Worm (Caenorhabditis elegans) whole organism, L2 larva: ENCODE results near the gene T16A1.10.
A peak's percentile ranks its signal among the peaks of the same experiment; 100 is the strongest.

Source experiments
- C34F6.9 ChIP-seq: fragments of 150-350 bp; optimal IDR thresholded peaks from 2 replicates; lab custom pipeline; 2014; ENCODE audit warnings: missing biosample characterization, missing genetic modification characterization
- F13H6.1 ChIP-seq: sonication (generic microtip); optimal IDR thresholded peaks from 2 replicates; lab custom pipeline; 2016; ENCODE audit warnings: missing genetic modification characterization, missing compliant biosample characterization
- R02D3.7 ChIP-seq: fragments of 150-350 bp; optimal IDR thresholded peaks from 2 replicates; lab custom pipeline; 2014; ENCODE audit warnings: missing biosample characterization, missing genetic modification characterization
- Y55F3AM.14 ChIP-seq: fragments of 200-800 bp; sonication (Bioruptor generic); optimal IDR thresholded peaks from 2 replicates; lab custom pipeline; 2018; ENCODE audit warnings: mild to moderate bottlenecking, missing genetic modification characterization, missing compliant biosample characterization
- ZK546.5 ChIP-seq: sonication (generic microtip); optimal IDR thresholded peaks from 2 replicates; lab custom pipeline; 2017; ENCODE audit warnings: missing biosample characterization, missing genetic modification characterization
- alr-1 ChIP-seq: fragments of 150-350 bp; optimal IDR thresholded peaks from 2 replicates; lab custom pipeline; 2014; ENCODE audit warnings: missing biosample characterization, missing genetic modification characterization
- aly-2 ChIP-seq: fragments of 150-350 bp; optimal IDR thresholded peaks from 2 replicates; lab custom pipeline; 2014; ENCODE audit warnings: missing biosample characterization, missing genetic modification characterization
- ama-1 ChIP-seq: fragments of 150-350 bp; optimal IDR thresholded peaks from 2 replicates; lab custom pipeline; 2018; ENCODE audit warnings: inconsistent platforms
- ceh-16 ChIP-seq: fragments of 150-350 bp; optimal IDR thresholded peaks from 2 replicates; lab custom pipeline; 2014; ENCODE audit warnings: missing biosample characterization, missing genetic modification characterization
- crh-2 ChIP-seq: sonication (generic microtip); optimal IDR thresholded peaks from 2 replicates; lab custom pipeline; 2017; ENCODE audit warnings: missing biosample characterization, missing genetic modification characterization
- dmd-4 ChIP-seq: sonication (generic microtip); optimal IDR thresholded peaks from 2 replicates; lab custom pipeline; 2017; ENCODE audit warnings: missing biosample characterization, missing genetic modification characterization
- elt-1 ChIP-seq: fragments of 150-350 bp; optimal IDR thresholded peaks from 2 replicates; lab custom pipeline; 2014; ENCODE audit warnings: missing biosample characterization, missing genetic modification characterization
- elt-3 ChIP-seq: sonication (generic microtip); optimal IDR thresholded peaks from 2 replicates; lab custom pipeline; 2017; ENCODE audit warnings: missing biosample characterization, missing genetic modification characterization
- fos-1 ChIP-seq: fragments of 150-350 bp; optimal IDR thresholded peaks from 2 replicates; lab custom pipeline; 2014; ENCODE audit warnings: missing biosample characterization, missing genetic modification characterization
- gmeb-1 ChIP-seq: fragments of 150-350 bp; optimal IDR thresholded peaks from 2 replicates; lab custom pipeline; 2014; ENCODE audit warnings: missing biosample characterization, missing genetic modification characterization
- lin-13 ChIP-seq: fragments of 150-350 bp; optimal IDR thresholded peaks from 2 replicates; lab custom pipeline; 2014; ENCODE audit warnings: missing biosample characterization, missing genetic modification reagents, missing genetic modification characterization
- lin-39 ChIP-seq: fragments of 150-350 bp; optimal IDR thresholded peaks from 2 replicates; lab custom pipeline; 2014; ENCODE audit warnings: missing biosample characterization, missing genetic modification reagents, missing genetic modification characterization
- lsy-2 ChIP-seq, 2 experiments: fragments of 150-350 bp in 1 of 2; sonication (generic microtip) in 1 of 2; optimal IDR thresholded peaks; 2 replicates each; lab custom pipeline; 2014 to 2017; ENCODE audit warnings: missing biosample characterization in 2 of 2, missing genetic modification characterization in 2 of 2
- mdl-1 ChIP-seq, 2 experiments: fragments of 150-350 bp in 1 of 2; sonication (generic microtip) in 1 of 2; optimal IDR thresholded peaks; 2 replicates each; lab custom pipeline; 2017; ENCODE audit warnings: missing biosample characterization in 2 of 2, missing genetic modification characterization in 2 of 2
- nhr-11 ChIP-seq: fragments of 150-350 bp; optimal IDR thresholded peaks from 2 replicates; lab custom pipeline; 2014; ENCODE audit warnings: missing biosample characterization, missing genetic modification characterization
- nhr-12 ChIP-seq: fragments of 150-350 bp; optimal IDR thresholded peaks from 2 replicates; lab custom pipeline; 2014; ENCODE audit warnings: missing biosample characterization, missing genetic modification characterization
- nhr-21 ChIP-seq: fragments of 150-350 bp; optimal IDR thresholded peaks from 2 replicates; lab custom pipeline; 2014; ENCODE audit warnings: missing biosample characterization, missing genetic modification characterization
- nhr-23 ChIP-seq: fragments of 150-350 bp; optimal IDR thresholded peaks from 2 replicates; lab custom pipeline; 2014; ENCODE audit warnings: missing biosample characterization, missing genetic modification reagents, missing genetic modification characterization
- nhr-25 ChIP-seq: fragments of 150-350 bp; sonication (generic microtip); optimal IDR thresholded peaks from 3 replicates; lab custom pipeline; 2014; ENCODE audit warnings: missing biosample characterization, missing genetic modification characterization
- nhr-6 ChIP-seq: fragments of 150-350 bp; optimal IDR thresholded peaks from 2 replicates; lab custom pipeline; 2014; ENCODE audit warnings: missing biosample characterization, missing genetic modification characterization
- nhr-77 ChIP-seq: fragments of 150-350 bp; optimal IDR thresholded peaks from 2 replicates; lab custom pipeline; 2014; ENCODE audit warnings: missing biosample characterization, missing genetic modification characterization
- peb-1 ChIP-seq: fragments of 150-350 bp; optimal IDR thresholded peaks from 2 replicates; lab custom pipeline; 2014; ENCODE audit warnings: missing biosample characterization, missing genetic modification characterization
- sem-4 ChIP-seq: fragments of 150-350 bp; optimal IDR thresholded peaks from 2 replicates; lab custom pipeline; 2014; ENCODE audit warnings: missing biosample characterization, missing genetic modification reagents, missing genetic modification characterization
- sma-3 ChIP-seq: sonication (generic microtip); optimal IDR thresholded peaks from 2 replicates; lab custom pipeline; 2016; ENCODE audit warnings: missing genetic modification reagents, missing genetic modification characterization, missing compliant biosample characterization
- sma-9 ChIP-seq, 2 experiments: fragments of 150-350 bp in 1 of 2; sonication (generic microtip) in 1 of 2; optimal IDR thresholded peaks; 2 replicates each; lab custom pipeline; 2014 to 2016; ENCODE audit warnings: missing genetic modification characterization in 2 of 2, mild to moderate bottlenecking in 1 of 2, missing biosample characterization in 1 of 2, missing compliant biosample characterization in 1 of 2, missing genetic modification reagents in 1 of 2, moderate library complexity in 1 of 2
- snpc-4 ChIP-seq: fragments of 150-350 bp; optimal IDR thresholded peaks from 2 replicates; lab custom pipeline; 2014; ENCODE audit warnings: missing biosample characterization, missing genetic modification characterization
- unc-55 ChIP-seq: fragments of 150-350 bp; sonication (generic microtip); optimal IDR thresholded peaks from 3 replicates; lab custom pipeline; 2014; ENCODE audit warnings: missing biosample characterization, missing genetic modification reagents, missing genetic modification characterization
- unc-62 ChIP-seq: fragments of 150-350 bp; optimal IDR thresholded peaks from 2 replicates; lab custom pipeline; 2014; ENCODE audit warnings: missing biosample characterization, missing genetic modification reagents, missing genetic modification characterization
- zag-1 ChIP-seq: fragments of 150-350 bp; optimal IDR thresholded peaks from 2 replicates; lab custom pipeline; 2014; ENCODE audit warnings: missing biosample characterization, missing genetic modification characterization
- ztf-11 ChIP-seq: sonication (generic microtip); optimal IDR thresholded peaks from 2 replicates; lab custom pipeline; 2017; ENCODE audit warnings: missing biosample characterization, missing genetic modification characterization

The T16A1.10 gene

DNA sequence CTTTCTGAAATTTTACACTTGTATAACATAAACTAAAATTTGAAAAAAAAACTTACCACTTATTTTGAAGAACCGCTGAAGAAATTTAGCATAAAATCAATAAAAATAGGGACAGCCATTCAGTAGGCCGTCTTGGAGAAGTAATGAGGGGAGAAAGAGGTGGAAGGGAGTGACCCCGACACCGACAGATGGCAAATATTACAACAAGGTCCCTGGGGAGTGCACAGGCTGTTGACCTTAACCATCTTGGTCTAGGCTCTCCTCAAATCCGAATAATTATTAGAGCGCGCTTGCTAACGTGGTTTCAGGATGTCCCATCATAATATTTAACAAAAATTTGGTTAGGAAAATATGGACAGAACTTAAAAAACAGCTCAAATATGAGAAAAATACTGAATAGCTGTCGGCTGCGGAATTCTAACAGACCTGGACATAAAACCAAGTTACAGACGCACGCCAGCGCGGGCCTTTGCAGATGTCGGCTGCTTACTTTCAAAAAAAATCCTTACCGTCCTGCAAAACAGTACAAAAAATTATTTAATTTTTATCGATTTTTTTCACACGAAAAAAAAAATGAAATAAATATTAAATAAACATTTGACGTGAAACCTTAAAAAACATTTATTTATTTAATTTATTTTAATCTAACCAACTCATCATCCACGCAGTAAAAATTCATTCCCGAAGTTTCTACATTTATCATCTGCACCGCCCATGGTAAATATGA is 3.2 kb upstream of the T16A1.10 start, which contains the start of gene T16A1.2:
T16A1.2 (plus strand) TSS at position 677 of the 727 bp plus-strand sequence.
- TF ChIP-seq fos-1 (tag; lab: Kevin White, UChicago) = no peak
- no peak for TF ChIP-seq ZK546.5 (tag; lab: Kevin White, UChicago)
- TF ChIP-seq R02D3.7 (tag; lab: Kevin White, UChicago) = no peak
- TF ChIP-seq unc-62 (GFP tag; lab: Kevin White, UChicago) = no peak
- no peak for TF ChIP-seq mdl-1 (tag; optimal IDR thresholded peaks at IDR 0.05; lab: Kevin White, UChicago)
- no peak for TF ChIP-seq lin-13 (GFP tag; lab: Kevin White, UChicago)
- no peak for TF ChIP-seq aly-2 (tag; lab: Kevin White, UChicago)
- TF ChIP-seq lsy-2 (tag; optimal IDR thresholded peaks at IDR 0.05; lab: Kevin White, UChicago) = no peak
- TF ChIP-seq ama-1 = no peak
- no peak for TF ChIP-seq C34F6.9 (tag; lab: Kevin White, UChicago)
- no peak for TF ChIP-seq nhr-23 (tag; lab: Kevin White, UChicago)
- no peak for TF ChIP-seq nhr-6 (tag; lab: Kevin White, UChicago)
- no peak for TF ChIP-seq sem-4 (tag; lab: Kevin White, UChicago)
- no peak for TF ChIP-seq ztf-11 (tag; lab: Kevin White, UChicago)
- no peak for TF ChIP-seq nhr-11
- no peak for TF ChIP-seq nhr-21 (tag; lab: Kevin White, UChicago)
- TF ChIP-seq nhr-77 = no peak

DNA sequence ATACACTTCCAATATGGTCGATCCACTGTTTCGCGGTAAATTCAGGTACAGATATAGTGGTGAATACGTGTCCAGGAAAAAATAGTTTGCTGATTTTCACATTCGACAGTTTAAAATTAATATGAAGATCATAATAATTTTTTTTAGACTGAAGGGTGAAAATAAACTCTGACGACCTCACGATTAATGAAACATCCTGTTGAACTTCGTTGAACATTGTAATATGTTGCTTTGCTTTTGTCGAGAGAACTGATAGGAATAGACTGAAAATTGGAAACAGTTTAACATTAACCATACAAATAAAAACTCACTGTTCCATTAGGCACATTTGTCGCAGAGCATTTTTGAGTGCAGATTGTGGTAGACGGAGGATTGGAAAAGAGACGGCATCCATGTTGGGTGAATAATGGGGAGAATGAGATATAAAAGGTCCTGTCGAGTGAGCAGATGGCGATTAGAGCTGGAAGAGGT is 1.6 kb upstream of the T16A1.10 start, which contains the start of gene fbxb-37:
fbxb-37 (minus strand) TSS at position 421 of the 471 bp plus-strand sequence.
- TF ChIP-seq gmeb-1 (tag; lab: Kevin White, UChicago) (no peak), ceh-16 (tag; lab: Kevin White, UChicago) (no peak), sma-3 (GFP tag; lab: Kevin White, UChicago) (no peak), nhr-77 (no peak), F13H6.1 (tag; lab: Kevin White, UChicago) (no peak), zag-1 (no peak), nhr-23 (tag; lab: Kevin White, UChicago) (no peak), sma-9 (GFP tag; optimal IDR thresholded peaks at IDR 0.05; lab: Kevin White, UChicago) (no peak), sma-9 (tag; optimal IDR thresholded peaks at IDR 0.05; lab: Kevin White, UChicago) (no peak), nhr-25 (no peak), snpc-4 (no peak), peb-1 (tag; lab: Kevin White, UChicago) (no peak), sem-4 (tag; lab: Kevin White, UChicago) (no peak), nhr-21 (tag; lab: Kevin White, UChicago) (no peak)

ce11 chrII:2090605-2091004 is 1.3 kb downstream of the T16A1.10 start, which contains the start of gene trpl-5:
TSS of gene trpl-5 (minus strand) at chrII:2090636.
- TF ChIP-seq mdl-1 (tag; optimal IDR thresholded peaks at IDR 0.05; lab: Kevin White, UChicago) = no peak
- TF ChIP-seq crh-2 = no peak
- no peak for TF ChIP-seq ZK546.5 (tag; lab: Kevin White, UChicago)
- peak; percentile 94 for TF ChIP-seq fos-1 (tag; lab: Kevin White, UChicago)
- TF ChIP-seq gmeb-1 (tag; lab: Kevin White, UChicago) = peak; percentile 22
- no peak for TF ChIP-seq elt-3 (tag; lab: Kevin White, UChicago)

- TF ChIP-seq mdl-1 (tag; optimal IDR thresholded peaks at IDR 0.05; lab: Kevin White, UChicago) (no peak), dmd-4 (tag; lab: Kevin White, UChicago) (no peak), unc-55 (GFP tag; lab: Kevin White, UChicago) (no peak), snpc-4 (no peak), alr-1 (no peak), elt-1 (tag; lab: Kevin White, UChicago) (no peak), lin-39 (tag; lab: Kevin White, UChicago) (no peak), F13H6.1 (tag; lab: Kevin White, UChicago) (no peak), peb-1 (tag; lab: Kevin White, UChicago) (no peak), nhr-11 (no peak), Y55F3AM.14 (no peak), lsy-2 (tag; optimal IDR thresholded peaks at IDR 0.05; lab: Kevin White, UChicago) (no peak), nhr-12 (no peak)
- TF ChIP-seq, all 48 proteins: peak for 0
Observed at ce11 chrII:2087206-2087605, 4.7 kb downstream of the T16A1.10 start.
